Fruit fly (Drosophila melanogaster) whole organism, wandering third instar larva: ENCODE measurements around the gene CG45489.

ENCODE experiments used
- Hr83 ChIP-seq: fragments of 200-300 bp; sonication (Bioruptor generic); optimal IDR thresholded peaks from 2 replicates; lab custom pipeline; 2016; ENCODE audit warnings: missing biosample characterization, mild to moderate bottlenecking, missing genetic modification characterization, moderate library complexity; ENCODE audit not compliant: poor library complexity, severe bottlenecking
- foxo ChIP-seq, 2 experiments: fragments of 200-800 bp; sonication (Bioruptor generic); optimal IDR thresholded peaks; 2 replicates in 1 of 2; 3 replicates in 1 of 2; lab custom pipeline; 2016 to 2017; ENCODE audit warnings: missing biosample characterization in 2 of 2, missing genetic modification characterization in 2 of 2

CG45489 gene

dm6 chrX:19884204-19884603, 44.8 kb downstream of the CG45489 start:
- TF ChIP-seq foxo (GFP tag; optimal IDR thresholded peaks at IDR 0.05; lab: Kevin White, UChicago) (peak in 1 of 2 experiments; percentile 15), Hr83 (GFP tag; lab: Kevin White, UChicago) (no peak)
- TF ChIP-seq, all 38 proteins: peak for 1
